Fruit fly (Drosophila melanogaster): ENCODE measurements around the gene lawc.

DNA sequence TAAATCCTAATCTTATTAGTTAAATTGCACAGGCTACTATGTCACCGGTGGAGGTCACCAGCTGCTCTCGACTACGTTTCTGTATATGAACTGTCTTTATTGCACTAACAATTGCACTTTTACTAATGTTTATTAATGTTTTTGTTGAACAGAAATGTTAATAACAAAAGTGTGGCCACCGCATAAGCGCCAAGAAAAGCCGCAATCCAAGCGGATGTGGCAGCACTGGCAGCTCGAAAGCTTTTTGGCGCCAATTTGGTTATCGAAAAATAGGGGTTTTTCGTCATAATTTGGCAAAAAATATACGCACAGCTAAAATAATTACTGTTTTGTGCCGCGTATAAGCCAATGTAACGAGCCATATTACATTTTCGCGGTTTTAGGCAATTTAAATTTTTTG, 30.7 kb upstream of the lawc start, which contains the start of gene CG12123:
- no peak for TF ChIP-seq CG9705 (GFP tag; optimal IDR thresholded peaks at IDR 0.05)
- no peak for TF ChIP-seq psq (GFP tag; optimal IDR thresholded peaks at IDR 0.05)
- no peak for TF ChIP-seq woc (GFP tag; optimal IDR thresholded peaks at IDR 0.05)
- TF ChIP-seq dl (GFP tag; optimal IDR thresholded peaks at IDR 0.05; ENCODE audit: insufficient read depth in 1 of 2, partially characterized antibody in 2 of 2) = no peak
- no peak for TF ChIP-seq usp (GFP tag; optimal IDR thresholded peaks at IDR 0.05)
- TF ChIP-seq rgr (GFP tag; optimal IDR thresholded peaks at IDR 0.05) = no peak
- TF ChIP-seq Myc (optimal IDR thresholded peaks at IDR 0.05) = no peak
- TF ChIP-seq Hnf4 (GFP tag; optimal IDR thresholded peaks at IDR 0.05) = no peak

Data from whole organism, wandering third instar larva.